Worm (Caenorhabditis elegans): ENCODE results near the gene Y39B6A.1.

Y39B6A.1 gene

ce11 chrV:19233469-19233868, 30.1 kb upstream of the Y39B6A.1 start, which contains the start of gene fbxb-116:
Gene fbxb-116, plus strand, starts transcription at chrV:19233769.
- TF ChIP-seq fkh-2 (tag; optimal IDR thresholded peaks at IDR 0.05) (no peak), tbx-2 (tag; optimal IDR thresholded peaks at IDR 0.05) (no peak), fkh-10 (GFP tag; optimal IDR thresholded peaks at IDR 0.05) (no peak), R02D3.7 (tag; optimal IDR thresholded peaks at IDR 0.05) (no peak), ceh-9 (tag; optimal IDR thresholded peaks at IDR 0.05) (no peak), mml-1 (tag; optimal IDR thresholded peaks at IDR 0.05) (no peak), nhr-43 (tag; optimal IDR thresholded peaks at IDR 0.05; ENCODE audit: poor library complexity, severe bottlenecking) (no peak), skn-1 (tag; optimal IDR thresholded peaks at IDR 0.05) (no peak), sea-2 (GFP tag; optimal IDR thresholded peaks at IDR 0.05) (no peak), zag-1 (tag; optimal IDR thresholded peaks at IDR 0.05) (no peak), mdl-1 (tag; optimal IDR thresholded peaks at IDR 0.05) (no peak), lin-15B (tag; optimal IDR thresholded peaks at IDR 0.05) (no peak), fos-1 (tag; optimal IDR thresholded peaks at IDR 0.05) (no peak), ama-1 (optimal IDR thresholded peaks at IDR 0.05) (no peak), elt-2 (tag; optimal IDR thresholded peaks at IDR 0.05) (no peak), nfya-1 (tag; optimal IDR thresholded peaks at IDR 0.05; ENCODE audit: insufficient read depth) (no peak), nhr-23 (tag; optimal IDR thresholded peaks at IDR 0.05) (no peak), nhr-12 (tag; optimal IDR thresholded peaks at IDR 0.05) (no peak), unc-39 (tag; optimal IDR thresholded peaks at IDR 0.05) (no peak)

ce11 chrV:19231167-19231566, 27.8 kb upstream of the Y39B6A.1 start:
- no peak for TF ChIP-seq fkh-2 (tag; optimal IDR thresholded peaks at IDR 0.05)
- TF ChIP-seq ztf-4 (tag; optimal IDR thresholded peaks at IDR 0.05): no peak
- TF ChIP-seq eor-1 (tag; optimal IDR thresholded peaks at IDR 0.05): no peak
- TF ChIP-seq unc-62 (GFP tag; optimal IDR thresholded peaks at IDR 0.05): no peak
- TF ChIP-seq pqm-1 (tag; optimal IDR thresholded peaks at IDR 0.05): no peak
- no peak for TF ChIP-seq mdl-1 (tag; optimal IDR thresholded peaks at IDR 0.05)
- TF ChIP-seq aly-2 (tag; optimal IDR thresholded peaks at IDR 0.05): no peak
- no peak for TF ChIP-seq zag-1 (tag; optimal IDR thresholded peaks at IDR 0.05)
- TF ChIP-seq nhr-11 (tag; optimal IDR thresholded peaks at IDR 0.05): no peak
- TF ChIP-seq nhr-76 (tag; optimal IDR thresholded peaks at IDR 0.05): no peak
- no peak for TF ChIP-seq fos-1 (tag; optimal IDR thresholded peaks at IDR 0.05)
- no peak for TF ChIP-seq egl-27 (tag; optimal IDR thresholded peaks at IDR 0.05)
- TF ChIP-seq ceh-28 (tag; optimal IDR thresholded peaks at IDR 0.05): no peak
- no peak for TF ChIP-seq nhr-77 (tag; optimal IDR thresholded peaks at IDR 0.05)
- no peak for TF ChIP-seq nfya-1 (tag; optimal IDR thresholded peaks at IDR 0.05; ENCODE audit: insufficient read depth)
- TF ChIP-seq nhr-67 (tag; optimal IDR thresholded peaks at IDR 0.05): no peak
- no peak for TF ChIP-seq ama-1 (optimal IDR thresholded peaks at IDR 0.05)
- no peak for TF ChIP-seq lsy-12 (tag; optimal IDR thresholded peaks at IDR 0.05)
- no peak for TF ChIP-seq elt-2 (tag; optimal IDR thresholded peaks at IDR 0.05)

- no peak for TF ChIP-seq nhr-11 (tag; optimal IDR thresholded peaks at IDR 0.05)
- no peak for TF ChIP-seq egl-27 (tag; optimal IDR thresholded peaks at IDR 0.05)
- TF ChIP-seq elt-2 (tag; optimal IDR thresholded peaks at IDR 0.05): peak; percentile 53
- no peak for TF ChIP-seq skn-1 (tag; optimal IDR thresholded peaks at IDR 0.05)
- TF ChIP-seq ceh-28 (tag; optimal IDR thresholded peaks at IDR 0.05): no peak
- TF ChIP-seq R02D3.7 (tag; optimal IDR thresholded peaks at IDR 0.05): no peak
- TF ChIP-seq pqm-1 (tag; optimal IDR thresholded peaks at IDR 0.05): no peak
- TF ChIP-seq ZK546.5 (tag; optimal IDR thresholded peaks at IDR 0.05): no peak
These were observed 27.0 kb upstream of the Y39B6A.1 start, which contains the start of gene sqst-3 for ce11 chrV:19230413-19230812. Gene sqst-3, plus strand, starts transcription at chrV:19230782.

- TF ChIP-seq aly-2 (tag; optimal IDR thresholded peaks at IDR 0.05) (no peak), egl-27 (tag; optimal IDR thresholded peaks at IDR 0.05) (no peak), nhr-43 (tag; optimal IDR thresholded peaks at IDR 0.05; ENCODE audit: poor library complexity, severe bottlenecking) (no peak), elt-1 (tag; optimal IDR thresholded peaks at IDR 0.05) (no peak), nhr-11 (tag; optimal IDR thresholded peaks at IDR 0.05) (no peak), lsy-12 (tag; optimal IDR thresholded peaks at IDR 0.05) (no peak), mml-1 (tag; optimal IDR thresholded peaks at IDR 0.05) (no peak), pqm-1 (tag; optimal IDR thresholded peaks at IDR 0.05) (no peak), ztf-4 (tag; optimal IDR thresholded peaks at IDR 0.05) (no peak), unc-62 (GFP tag; optimal IDR thresholded peaks at IDR 0.05) (no peak), ceh-28 (tag; optimal IDR thresholded peaks at IDR 0.05) (no peak), R02D3.7 (tag; optimal IDR thresholded peaks at IDR 0.05) (no peak), nhr-12 (tag; optimal IDR thresholded peaks at IDR 0.05) (no peak), hmg-11 (tag; optimal IDR thresholded peaks at IDR 0.05) (no peak), elt-2 (tag; optimal IDR thresholded peaks at IDR 0.05) (no peak), ceh-16 (tag; optimal IDR thresholded peaks at IDR 0.05) (no peak), ama-1 (optimal IDR thresholded peaks at IDR 0.05) (no peak)
These were observed 14.3 kb upstream of the Y39B6A.1 start, which contains the start of gene oac-49 for ce11 chrV:19217675-19218074. Gene oac-49, plus strand, starts transcription at chrV:19217975.

All from whole organism, L3 larva.